Fruit fly (Drosophila melanogaster) whole organism, embryonic: Measurements from ENCODE around the gene Mfap1.

Experiments used
- CG12299 ChIP-seq: fragments of 200-800 bp; sonication (Bioruptor generic); optimal IDR thresholded peaks from 2 replicates; lab custom pipeline; 2018; ENCODE audit warnings: missing biosample characterization, mild to moderate bottlenecking, missing genetic modification characterization
- CoRest ChIP-seq: fragments of 200-800 bp; sonication (Bioruptor generic); optimal IDR thresholded peaks from 3 replicates; lab custom pipeline; 2018; ENCODE audit warnings: missing biosample characterization, mild to moderate bottlenecking, missing genetic modification characterization, moderate library complexity
- al ChIP-seq: fragments of 200-800 bp; sonication (Bioruptor generic); IDR thresholded peaks from 2 replicates; pipeline ENCODE4 v1.3.6; 2022; ENCODE audit warnings: missing biosample characterization, missing genetic modification characterization
- lola ChIP-seq, 3 experiments: fragments of >200 bp in 2 of 3; fragments of 200-800 bp in 1 of 3; sonication (Bioruptor generic) in 1 of 3; optimal IDR thresholded peaks; 2 replicates each; lab custom pipeline; 2017 to 2019; ENCODE audit warnings: missing biosample characterization in 3 of 3, missing genetic modification characterization in 3 of 3, mild to moderate bottlenecking in 1 of 3, moderate library complexity in 1 of 3
- mam ChIP-seq: fragments of 200-800 bp; sonication (Bioruptor generic); optimal IDR thresholded peaks from 3 replicates; lab custom pipeline; 2016; ENCODE audit warnings: missing biosample characterization, missing genetic modification characterization
- tup ChIP-seq: fragments of 200-800 bp; sonication (Bioruptor generic); optimal IDR thresholded peaks from 2 replicates; lab custom pipeline; 2016; ENCODE audit warnings: missing biosample characterization, mild to moderate bottlenecking, missing genetic modification characterization, moderate library complexity

DNA sequence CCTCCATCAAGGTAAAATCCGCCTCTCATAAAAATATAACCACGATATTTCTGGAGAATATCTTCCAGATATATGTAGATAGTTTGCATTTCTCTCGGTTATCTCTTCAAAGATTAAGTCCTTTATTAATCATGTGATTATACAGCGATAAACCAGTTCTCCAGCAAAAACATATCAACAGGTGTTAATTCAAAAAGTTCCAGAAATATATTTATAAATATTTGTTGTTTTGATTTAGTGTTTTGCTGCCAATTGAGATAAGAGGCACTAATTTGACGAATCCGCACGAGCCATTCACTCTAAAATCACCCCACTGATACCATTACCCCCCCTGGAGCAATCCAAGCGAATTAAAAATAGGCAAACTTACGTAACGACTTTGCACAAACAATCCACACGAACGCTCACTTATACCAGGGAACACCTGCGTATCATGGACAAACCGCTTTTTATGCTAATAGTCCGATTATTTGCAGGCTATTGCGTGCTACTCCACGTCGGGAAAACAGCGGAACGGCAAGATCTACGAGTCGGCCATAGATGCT lies 23.8 kb downstream of the Mfap1 start:
- TF ChIP-seq CoRest (tag; lab: Kevin White, UChicago) (no peak), al (GFP tag; lab: Robert Waterston, UW) (no peak), tup (GFP tag; lab: Kevin White, UChicago) (no peak), mam (GFP tag; lab: Kevin White, UChicago) (no peak), CG12299 (tag; lab: Kevin White, UChicago) (no peak), lola (GFP tag; optimal IDR thresholded peaks at IDR 0.05; lab: Kevin White, UChicago) (no peak)
